Fruit fly (Drosophila melanogaster): ENCODE results near the gene Meics.

The Meics gene

DNA sequence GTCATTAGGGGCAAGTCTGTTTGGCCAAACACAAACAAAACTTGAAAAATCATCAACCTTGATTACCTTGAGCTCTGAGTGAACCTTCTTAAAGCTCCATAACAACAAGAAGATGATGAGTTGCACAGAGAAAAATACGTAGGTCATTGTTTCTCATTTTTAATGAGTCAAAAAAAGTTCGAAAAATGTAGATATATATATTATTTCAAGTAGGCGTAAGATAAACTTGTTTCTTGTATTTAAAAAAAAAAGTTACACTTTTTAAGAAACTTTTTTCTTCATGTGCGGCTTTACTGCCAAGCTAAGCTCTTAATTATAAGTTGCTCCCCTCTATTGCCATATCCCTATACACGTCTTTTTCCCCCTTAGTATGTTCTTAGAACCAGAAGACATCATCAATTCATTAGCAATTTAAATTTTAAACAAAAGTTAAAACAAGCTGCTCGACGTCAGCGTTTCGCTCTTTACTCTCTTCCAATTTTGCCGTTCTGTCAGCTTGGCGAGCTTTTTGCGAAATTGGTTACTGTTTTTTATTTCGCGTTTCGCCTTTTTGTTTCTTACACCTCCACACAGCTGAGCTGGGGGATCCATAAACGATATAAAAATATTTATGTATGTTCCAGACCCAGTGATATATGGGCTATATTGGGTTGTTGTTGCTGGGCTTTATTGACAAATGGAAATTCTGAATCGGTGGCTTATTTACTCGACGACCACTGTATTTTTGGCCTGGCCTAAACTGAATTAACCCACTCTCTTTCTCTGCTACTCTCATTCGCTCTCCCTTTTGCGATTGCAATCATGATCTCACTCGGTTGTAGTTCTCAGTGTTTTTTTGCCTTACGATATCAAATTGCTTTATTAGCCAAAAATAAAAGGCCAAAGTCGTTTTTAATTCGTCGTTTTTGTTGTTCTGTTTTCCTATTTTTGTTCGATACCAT is 40.9 kb downstream of the Meics start (continued):
- TF ChIP-seq Abd-B (GFP tag; optimal IDR thresholded peaks at IDR 0.05) (peak; percentile 52), chinmo (GFP tag; IDR thresholded peaks at IDR 0.05; ENCODE audit: partially characterized antibody) (0 out of 4 replicates have a peak, but pooled peaks have one; percentile 42), CG7987 (GFP tag; optimal IDR thresholded peaks at IDR 0.05) (no peak), ase (GFP tag; IDR thresholded peaks at IDR 0.05) (0 out of 3 replicates have a peak, but pooled peaks have one; percentile 29), sim (GFP tag; IDR thresholded peaks at IDR 0.05) (peak; percentile 67; the same call in 1 of the 2 replicates), disco-r (GFP tag; optimal IDR thresholded peaks at IDR 0.05) (no peak), croc (GFP tag; conservative IDR thresholded peaks at IDR 0.05) (peak; percentile 55), CG9215 (GFP tag; IDR thresholded peaks at IDR 0.05) (peak; percentile 71), CG8388 (GFP tag; optimal IDR thresholded peaks at IDR 0.05) (peak; percentile 50), en (GFP tag; optimal IDR thresholded peaks at IDR 0.05) (no peak), CG2889 (GFP tag; IDR thresholded peaks at IDR 0.05) (0 out of 3 replicates have a peak, but pooled peaks have one; percentile 22), chm (GFP tag; IDR thresholded peaks at IDR 0.05) (no peak; the same call in 1 of the 2 replicates), CG2120 (GFP tag; optimal IDR thresholded peaks at IDR 0.05) (peak; percentile 73), pan (optimal IDR thresholded peaks at IDR 0.05) (no peak), pan (GFP tag; optimal IDR thresholded peaks at IDR 0.05 in 1 of 2, IDR thresholded peaks at IDR 0.05 in 1 of 2) (peak in 1 of 2 experiments; percentile 70), btn (GFP tag; optimal IDR thresholded peaks at IDR 0.05) (no peak), Xrp1 (GFP tag; IDR thresholded peaks at IDR 0.05) (peak; percentile 70), CG10654 (GFP tag; optimal IDR thresholded peaks at IDR 0.05) (peak; percentile 34), Dip2 (GFP tag; IDR thresholded peaks at IDR 0.05) (no peak), ttk (GFP tag; IDR thresholded peaks at IDR 0.05) (peak; percentile 57; the same call in 1 of the 2 replicates), sr (GFP tag; IDR thresholded peaks at IDR 0.05) (no peak), CG7839 (tag; optimal IDR thresholded peaks at IDR 0.05) (peak; percentile 71), CG4730 (GFP tag; IDR thresholded peaks at IDR 0.05) (peak; percentile 54), ind (GFP tag; optimal IDR thresholded peaks at IDR 0.05) (peak; percentile 37), Atf6 (GFP tag; IDR thresholded peaks at IDR 0.05) (peak; percentile 83), Hsf (GFP tag; optimal IDR thresholded peaks at IDR 0.05) (peak; percentile 49), CG32767 (GFP tag; IDR thresholded peaks at IDR 0.05) (no peak), D19A (tag; optimal IDR thresholded peaks at IDR 0.05) (peak; percentile 1), Pdp1 (GFP tag; optimal IDR thresholded peaks at IDR 0.05) (peak; percentile 38), Ssrp (tag; optimal IDR thresholded peaks at IDR 0.05) (peak; percentile 28), CG13287 (GFP tag; IDR thresholded peaks at IDR 0.05; ENCODE audit: partially characterized antibody) (no peak), ssp (GFP tag; IDR thresholded peaks at IDR 0.05) (peak; percentile 58), Hmx (GFP tag; optimal IDR thresholded peaks at IDR 0.05) (no peak), kni (GFP tag; optimal IDR thresholded peaks at IDR 0.05) (no peak), YL-1 (GFP tag; optimal IDR thresholded peaks at IDR 0.05) (no peak), HLH54F (GFP tag; optimal IDR thresholded peaks at IDR 0.05) (peak; percentile 5), emc (GFP tag; optimal IDR thresholded peaks at IDR 0.05) (peak; percentile 18), CG13296 (GFP tag; optimal IDR thresholded peaks at IDR 0.05) (no peak), Meics (GFP tag; optimal IDR thresholded peaks at IDR 0.05) (peak; percentile 70), lab (GFP tag; optimal IDR thresholded peaks at IDR 0.05) (peak; percentile 85), row (GFP tag; IDR thresholded peaks at IDR 0.05) (peak; percentile 69), pfk (GFP tag; optimal IDR thresholded peaks at IDR 0.05) (no peak), CG17359 (tag; optimal IDR thresholded peaks at IDR 0.05) (peak; percentile 44), zfh2 (GFP tag; optimal IDR thresholded peaks at IDR 0.05) (peak; percentile 39), CG11247 (GFP tag; IDR thresholded peaks at IDR 0.05) (peak; percentile 77), Oaz (GFP tag; IDR thresholded peaks at IDR 0.05) (0 out of 2 replicates have a peak, but pooled peaks have one; percentile 8), CG6254 (GFP tag; optimal IDR thresholded peaks at IDR 0.05) (no peak), CG6854 (GFP tag; optimal IDR thresholded peaks at IDR 0.05) (no peak), bigmax (GFP tag; optimal IDR thresholded peaks at IDR 0.05) (no peak)

All from whole organism, embryonic.